Fruit fly (Drosophila melanogaster) Kc167 (cell line): ENCODE measurements around the gene CG1314.

ENCODE experiments used
- Myc ChIP-seq: fragments of >200 bp; optimal IDR thresholded peaks from 2 replicates; lab custom pipeline; 2017; ENCODE audit warnings: missing external identifiers
- Sin3A ChIP-seq: fragments of >200 bp; optimal IDR thresholded peaks from 2 replicates; lab custom pipeline; 2018; ENCODE audit warnings: missing external identifiers
- h ChIP-seq: fragments of >200 bp; optimal IDR thresholded peaks from 3 replicates; lab custom pipeline; 2018; ENCODE audit warnings: missing external identifiers
- psq ChIP-seq: fragments of >200 bp; optimal IDR thresholded peaks from 2 replicates; lab custom pipeline; 2017; ENCODE audit warnings: missing external identifiers
- ttk ChIP-seq: sonication (Bioruptor generic); optimal IDR thresholded peaks from 2 replicates; lab custom pipeline; 2017; ENCODE audit warnings: missing external identifiers

- no peak for TF ChIP-seq psq
- TF ChIP-seq Sin3A (lab: Kevin White, UChicago), result no peak
- no peak for TF ChIP-seq h (lab: Kevin White, UChicago)
- no peak for TF ChIP-seq ttk
- no peak for TF ChIP-seq Myc (lab: Kevin White, UChicago)
These were observed 47.2 kb upstream of the CG1314 start for dm6 chrX:20916436-20916835.
